Worm (Caenorhabditis elegans) whole organism, young adult: ENCODE data around the gene irld-62.
"Not testable (repeated sequence)": the region's sequence is repeated elsewhere in the genome, so short reads cannot be mapped to it uniquely, and the experiment has no call there.

Experiments used
- B0019.2 ChIP-seq: fragments of 200-800 bp; sonication (Bioruptor generic); conservative IDR thresholded peaks from 2 replicates; pipeline ENCODE4 v1.3.6; 2022; ENCODE audit warnings: missing genetic modification reagents, missing genetic modification characterization, missing compliant biosample characterization
- B0035.1 ChIP-seq: sonication (generic microtip); optimal IDR thresholded peaks from 2 replicates; lab custom pipeline; 2016; ENCODE audit warnings: missing genetic modification characterization, mild to moderate bottlenecking, missing compliant biosample characterization, missing genotype, missing genetic modification reagents
- B0261.1 ChIP-seq: sonication (generic microtip); optimal IDR thresholded peaks from 2 replicates; lab custom pipeline; 2016; ENCODE audit warnings: mild to moderate bottlenecking, missing genetic modification characterization, moderate library complexity, missing compliant biosample characterization
- C06A6.2 ChIP-seq: fragments of 200-800 bp; sonication (Bioruptor generic); conservative IDR thresholded peaks from 2 replicates; pipeline ENCODE4 v1.3.6; 2022; ENCODE audit warnings: missing genetic modification characterization, missing compliant biosample characterization
- C17E4.6 ChIP-seq: fragments of 200-800 bp; sonication (Bioruptor generic); IDR thresholded peaks from 2 replicates; pipeline ENCODE4 v1.3.6; 2022; ENCODE audit warnings: missing genetic modification reagents, missing genetic modification characterization, missing compliant biosample characterization
- D2030.7 ChIP-seq: fragments of 200-800 bp; sonication (Bioruptor generic); IDR thresholded peaks from 2 replicates; pipeline ENCODE4 v1.3.6; 2022; ENCODE audit warnings: missing genetic modification reagents, missing genetic modification characterization, missing compliant biosample characterization
- F39B2.1 ChIP-seq: fragments of 200-800 bp; sonication (Bioruptor generic); IDR thresholded peaks from 2 replicates; pipeline ENCODE4 v1.3.6; 2022; ENCODE audit warnings: missing genetic modification reagents, missing genetic modification characterization, missing compliant biosample characterization
- Y56A3A.18 ChIP-seq: fragments of 200-800 bp; sonication (Bioruptor generic); IDR thresholded peaks from 2 replicates; pipeline ENCODE4 v1.3.6; 2022; ENCODE audit warnings: missing genetic modification reagents, missing genetic modification characterization, missing compliant biosample characterization
- Y79H2A.3 ChIP-seq: fragments of 200-800 bp; sonication (Bioruptor generic); conservative IDR thresholded peaks from 2 replicates; pipeline ENCODE4 v1.3.6; 2022; ENCODE audit warnings: missing genetic modification reagents, missing genetic modification characterization, missing compliant biosample characterization
- Y95B8A.8 ChIP-seq: fragments of 200-800 bp; sonication (Bioruptor generic); IDR thresholded peaks from 2 replicates; pipeline ENCODE4 v1.3.6; 2022; ENCODE audit warnings: missing genetic modification reagents, missing genetic modification characterization, missing compliant biosample characterization
- aptf-2 ChIP-seq: fragments of 200-800 bp; sonication (Bioruptor generic); conservative IDR thresholded peaks from 2 replicates; pipeline ENCODE4 v1.3.6; 2022; ENCODE audit warnings: missing genetic modification reagents, missing genetic modification characterization, missing compliant biosample characterization
- aptf-3 ChIP-seq: fragments of 200-800 bp; sonication (Bioruptor generic); IDR thresholded peaks from 2 replicates; pipeline ENCODE4 v1.3.6; 2022; ENCODE audit warnings: missing genetic modification characterization, missing compliant biosample characterization
- atf-7 ChIP-seq: sonication (generic microtip); optimal IDR thresholded peaks from 2 replicates; lab custom pipeline; 2017; ENCODE audit warnings: mild to moderate bottlenecking, missing genetic modification characterization, missing compliant biosample characterization
- attf-6 ChIP-seq: fragments of 200-800 bp; sonication (Bioruptor generic); IDR thresholded peaks from 2 replicates; pipeline ENCODE4 v1.3.6; 2022; ENCODE audit warnings: missing genetic modification reagents, missing genetic modification characterization, missing compliant biosample characterization
- bed-1 ChIP-seq: fragments of 200-800 bp; sonication (Bioruptor generic); IDR thresholded peaks from 2 replicates; pipeline ENCODE4 v1.3.6; 2022; ENCODE audit warnings: missing genetic modification reagents, missing genetic modification characterization, missing compliant biosample characterization
- bed-2 ChIP-seq: fragments of 200-800 bp; sonication (Bioruptor generic); IDR thresholded peaks from 2 replicates; pipeline ENCODE4 v1.3.6; 2022; ENCODE audit warnings: missing genetic modification reagents, missing genetic modification characterization, missing compliant biosample characterization
- ceh-40 ChIP-seq: fragments of 200-800 bp; sonication (Bioruptor generic); IDR thresholded peaks from 2 replicates; pipeline ENCODE4 v1.3.6; 2022; ENCODE audit warnings: missing genetic modification characterization, missing compliant biosample characterization
- ceh-91 ChIP-seq: fragments of 200-800 bp; sonication (Bioruptor generic); IDR thresholded peaks from 2 replicates; pipeline ENCODE4 v1.3.6; 2022; ENCODE audit warnings: missing genetic modification reagents, missing genetic modification characterization, missing compliant biosample characterization
- dox-1 ChIP-seq: fragments of 200-800 bp; sonication (Bioruptor generic); IDR thresholded peaks from 2 replicates; pipeline ENCODE4 v1.3.6; 2022; ENCODE audit warnings: missing genetic modification reagents, missing genetic modification characterization, missing compliant biosample characterization
- egrh-3 ChIP-seq: fragments of 200-800 bp; sonication (Bioruptor generic); IDR thresholded peaks from 2 replicates; pipeline ENCODE4 v1.3.6; 2022; ENCODE audit warnings: missing genetic modification reagents, missing genetic modification characterization, missing compliant biosample characterization
- ekl-4 ChIP-seq: fragments of 200-800 bp; sonication (Bioruptor generic); IDR thresholded peaks from 2 replicates; pipeline ENCODE4 v1.3.6; 2022; ENCODE audit warnings: missing genetic modification reagents, missing genetic modification characterization, missing compliant biosample characterization
- ets-4 ChIP-seq: fragments of 200-800 bp; sonication (Bioruptor generic); optimal IDR thresholded peaks from 2 replicates; lab custom pipeline; 2018; ENCODE audit warnings: mild to moderate bottlenecking, missing genetic modification characterization, missing compliant biosample characterization
- hlh-26 ChIP-seq: fragments of 200-800 bp; sonication (Bioruptor generic); conservative IDR thresholded peaks from 2 replicates; pipeline ENCODE4 v1.3.6; 2022; ENCODE audit warnings: missing genetic modification reagents, missing genetic modification characterization, missing compliant biosample characterization
- hmg-1.2 ChIP-seq: fragments of 200-800 bp; sonication (Bioruptor generic); IDR thresholded peaks from 2 replicates; pipeline ENCODE4 v1.3.6; 2022; ENCODE audit warnings: missing genetic modification reagents, missing genetic modification characterization, missing compliant biosample characterization
- lin-26 ChIP-seq: fragments of 200-800 bp; sonication (Bioruptor generic); IDR thresholded peaks from 2 replicates; pipeline ENCODE4 v1.3.6; 2022; ENCODE audit warnings: missing genetic modification reagents, missing genetic modification characterization, missing compliant biosample characterization
- lir-1 ChIP-seq: fragments of 200-800 bp; sonication (Bioruptor generic); conservative IDR thresholded peaks from 2 replicates; pipeline ENCODE4 v1.3.6; 2022; ENCODE audit warnings: missing genetic modification reagents, missing genetic modification characterization, missing compliant biosample characterization
- lsl-1 ChIP-seq: fragments of 200-800 bp; sonication (Bioruptor generic); optimal IDR thresholded peaks from 2 replicates; lab custom pipeline; 2018; ENCODE audit warnings: mild to moderate bottlenecking, missing genetic modification characterization, moderate library complexity, missing compliant biosample characterization
- madf-6 ChIP-seq: fragments of 200-800 bp; sonication (Bioruptor generic); IDR thresholded peaks from 2 replicates; pipeline ENCODE4 v1.3.6; 2022; ENCODE audit warnings: missing genetic modification reagents, missing genetic modification characterization, missing compliant biosample characterization
- nfya-2 ChIP-seq: fragments of 200-800 bp; sonication (Bioruptor generic); IDR thresholded peaks from 2 replicates; pipeline ENCODE4 v1.3.6; 2022; ENCODE audit warnings: missing genetic modification reagents, missing genetic modification characterization, missing compliant biosample characterization
- nfyb-1 ChIP-seq: fragments of 200-800 bp; sonication (Bioruptor generic); IDR thresholded peaks from 2 replicates; pipeline ENCODE4 v1.3.6; 2022; ENCODE audit warnings: missing genetic modification reagents, missing genetic modification characterization, missing compliant biosample characterization
- nhr-120 ChIP-seq: fragments of 200-800 bp; sonication (Bioruptor generic); IDR thresholded peaks from 2 replicates; pipeline ENCODE4 v1.3.6; 2022; ENCODE audit warnings: missing genetic modification characterization, missing compliant biosample characterization
- nhr-27 ChIP-seq: fragments of 200-800 bp; sonication (Bioruptor generic); optimal IDR thresholded peaks from 2 replicates; lab custom pipeline; 2018; ENCODE audit warnings: mild to moderate bottlenecking, missing genetic modification characterization, moderate library complexity, missing compliant biosample characterization
- nhr-80 ChIP-seq: sonication (generic microtip); optimal IDR thresholded peaks from 2 replicates; lab custom pipeline; 2016; ENCODE audit warnings: missing genetic modification characterization, missing compliant biosample characterization
- pbrm-1 ChIP-seq: fragments of 200-800 bp; sonication (Bioruptor generic); IDR thresholded peaks from 2 replicates; pipeline ENCODE4 v1.3.6; 2022; ENCODE audit warnings: missing genetic modification reagents, missing genetic modification characterization, missing compliant biosample characterization
- pha-4 ChIP-seq: fragments of 150-350 bp; sonication (generic microtip); optimal IDR thresholded peaks from 2 replicates; lab custom pipeline; 2014; ENCODE audit warnings: missing biosample characterization, missing genetic modification reagents, missing genetic modification characterization
- rcor-1 ChIP-seq: fragments of 200-800 bp; sonication (Bioruptor generic); IDR thresholded peaks from 2 replicates; pipeline ENCODE4 v1.3.6; 2022; ENCODE audit warnings: missing genetic modification reagents, missing genetic modification characterization, missing compliant biosample characterization
- repo-1 ChIP-seq: sonication (generic microtip); optimal IDR thresholded peaks from 2 replicates; lab custom pipeline; 2017; ENCODE audit warnings: mild to moderate bottlenecking, missing genetic modification characterization, missing compliant biosample characterization
- rpc-1 ChIP-seq, 2 experiments: fragments of 150-350 bp in 1 of 2; sonication (generic microtip) in 1 of 2; optimal IDR thresholded peaks; 2 replicates each; lab custom pipeline; 2014 to 2018; ENCODE audit warnings: missing biosample characterization in 1 of 2, missing genetic modification characterization in 1 of 2, missing genetic modification reagents in 1 of 2, missing genotype in 1 of 2
- sdz-38 ChIP-seq: sonication (generic microtip); optimal IDR thresholded peaks from 2 replicates; lab custom pipeline; 2016; ENCODE audit warnings: missing genotype, missing genetic modification characterization, missing compliant biosample characterization
- snpc-3.4 ChIP-seq: sonication (generic microtip); optimal IDR thresholded peaks from 2 replicates; lab custom pipeline; 2017; ENCODE audit warnings: missing genetic modification characterization, mild to moderate bottlenecking, missing compliant biosample characterization, antibody characterized with exemption, moderate library complexity, missing genotype, missing genetic modification reagents
- tlf-1 ChIP-seq: fragments of 200-800 bp; sonication (Bioruptor generic); optimal IDR thresholded peaks from 2 replicates; lab custom pipeline; 2018; ENCODE audit warnings: mild to moderate bottlenecking, missing genetic modification characterization, missing compliant biosample characterization
- unc-130 ChIP-seq: sonication (generic microtip); optimal IDR thresholded peaks from 2 replicates; lab custom pipeline; 2016; ENCODE audit warnings: missing genetic modification reagents, missing genetic modification characterization, missing compliant biosample characterization

Gene irld-62

ce11 chrV:15313529-15313928, 2.6 kb downstream of the irld-62 start:
- TF ChIP-seq B0035.1: no peak
- no peak for TF ChIP-seq hmg-1.2 (GFP tag; lab: Robert Waterston, UW)
- no peak for TF ChIP-seq B0261.1
- TF ChIP-seq hlh-26 (GFP tag; lab: Robert Waterston, UW): no peak
- no peak for TF ChIP-seq nhr-120 (GFP tag; lab: Robert Waterston, UW)
- TF ChIP-seq tlf-1 (GFP tag; lab: Kevin White, UChicago): no peak
- no peak for TF ChIP-seq unc-130 (GFP tag; lab: Kevin White, UChicago)
- no peak for TF ChIP-seq aptf-2
- TF ChIP-seq snpc-3.4: no peak
- TF ChIP-seq C06A6.2 (GFP tag; lab: Robert Waterston, UW): no peak
- TF ChIP-seq nfya-2 (GFP tag; lab: Robert Waterston, UW): no peak

DNA sequence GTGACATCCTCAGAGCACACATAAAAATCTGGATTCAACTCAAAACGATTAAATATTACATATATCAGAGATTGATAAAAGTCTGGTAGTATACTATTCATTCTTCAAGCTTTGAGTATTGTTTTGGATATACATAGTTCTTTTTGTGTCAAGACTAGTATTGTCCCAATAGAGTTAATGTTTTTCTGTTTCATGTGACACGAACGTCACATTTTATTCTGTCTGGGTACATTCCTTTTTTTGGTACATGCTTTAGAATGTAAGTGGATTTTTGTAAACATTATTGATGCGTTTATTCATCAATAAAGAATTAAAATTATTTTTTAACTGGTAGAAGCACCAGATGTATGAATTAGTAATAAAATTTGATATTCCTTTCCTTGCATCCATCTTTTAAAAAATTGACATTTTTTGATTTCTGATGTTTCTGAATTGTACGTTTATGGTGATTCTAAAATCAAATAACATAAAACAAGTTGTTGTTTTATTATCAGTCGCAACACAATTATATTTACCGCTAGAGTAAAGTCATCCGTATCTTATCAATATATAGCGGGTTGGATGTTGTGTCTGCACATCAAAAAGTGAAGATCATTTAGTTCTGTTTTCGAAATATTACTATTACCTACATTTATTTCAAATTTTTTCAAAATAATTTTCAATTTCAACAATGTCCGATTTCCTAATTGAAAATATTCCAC, 5.1 kb downstream of the irld-62 start, which contains the start of the genes srt-22 and nhr-246:
TSS of gene srt-22 (minus strand) at position 101 of the 701 bp plus-strand sequence.
TSS of gene nhr-246 (plus strand) at position 651 of the 701 bp plus-strand sequence.
- TF ChIP-seq nhr-27 (tag; lab: Kevin White, UChicago) (no peak), aptf-3 (GFP tag; lab: Robert Waterston, UW) (no peak), lir-1 (GFP tag; lab: Robert Waterston, UW) (no peak), madf-6 (GFP tag; lab: Robert Waterston, UW) (no peak), Y56A3A.18 (GFP tag; lab: Robert Waterston, UW) (no peak), nhr-80 (tag; lab: Kevin White, UChicago) (no peak), sdz-38 (tag; lab: Kevin White, UChicago) (no peak)

- TF ChIP-seq bed-1 (GFP tag; lab: Robert Waterston, UW): no peak
- peak; percentile 36 for TF ChIP-seq ets-4 (GFP tag; lab: Kevin White, UChicago)
- TF ChIP-seq atf-7 (tag; lab: Kevin White, UChicago): peak; percentile 18
- TF ChIP-seq nhr-80 (tag; lab: Kevin White, UChicago): peak; percentile 93
- no peak for TF ChIP-seq repo-1 (tag; lab: Kevin White, UChicago)
- no peak for TF ChIP-seq rcor-1 (GFP tag; lab: Robert Waterston, UW)
- TF ChIP-seq pha-4 (tag; lab: Kevin White, UChicago): peak; percentile 89
- TF ChIP-seq, all 124 proteins: peak for 4
These were observed 7.8 kb downstream of the irld-62 start, which contains the start of gene nhr-291 for ce11 chrV:15318638-15319037. nhr-291 (plus strand) TSS chrV:15318961.

DNA sequence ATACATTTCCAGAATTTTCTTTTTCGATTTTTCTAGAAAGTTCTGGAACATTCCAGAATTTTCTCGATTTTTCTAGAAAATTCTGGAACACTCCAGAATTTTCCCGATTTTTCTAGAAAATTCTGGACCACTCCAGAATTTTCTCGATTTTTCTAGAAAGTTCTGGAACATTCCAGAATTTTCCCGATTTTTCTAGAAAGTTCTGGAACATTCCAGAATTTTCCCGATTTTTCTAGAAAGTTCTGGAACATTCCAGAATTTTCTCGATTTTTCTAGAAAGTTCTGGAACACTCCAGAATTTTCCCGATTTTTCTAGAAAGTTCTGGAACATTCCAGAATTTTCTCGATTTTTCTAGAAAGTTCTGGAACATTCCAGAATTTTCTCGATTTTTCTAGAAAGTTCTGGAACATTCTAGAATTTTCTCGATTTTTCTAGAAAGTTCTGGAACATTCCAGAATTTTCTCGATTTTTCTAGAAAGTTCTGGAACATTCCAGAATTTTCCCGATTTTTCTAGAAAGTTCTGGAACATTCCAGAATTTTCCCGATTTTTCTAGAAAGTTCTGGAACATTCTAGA, 10.0 kb downstream of the irld-62 start:
- TF ChIP-seq rpc-1 (optimal IDR thresholded peaks at IDR 0.05; lab: Kevin White, UChicago): peak; percentile 26
- TF ChIP-seq rpc-1 (tag; optimal IDR thresholded peaks at IDR 0.05; lab: Kevin White, UChicago): not testable (repeated sequence)
- TF ChIP-seq C17E4.6 (GFP tag; lab: Robert Waterston, UW): peak; percentile 39; the same call in 1 of the 2 replicates
- peak; percentile 82 for TF ChIP-seq attf-6 (GFP tag; lab: Robert Waterston, UW)
- 0 out of 2 replicates have a peak, but pooled peaks have one; percentile 13 for TF ChIP-seq hmg-1.2 (GFP tag; lab: Robert Waterston, UW)
- peak; percentile 85; the same call in 1 of the 2 replicates for TF ChIP-seq D2030.7
- 0 out of 2 replicates have a peak, but pooled peaks have one; percentile 17 for TF ChIP-seq bed-2 (GFP tag; lab: Robert Waterston, UW)
- TF ChIP-seq ekl-4: peak; percentile 95
- TF ChIP-seq lsl-1 (GFP tag; lab: Kevin White, UChicago): peak; percentile 16
- peak; percentile 83; the same call in 1 of the 2 replicates for TF ChIP-seq lin-26 (GFP tag; lab: Robert Waterston, UW)
- 0 out of 2 replicates have a peak, but pooled peaks have one; percentile 32 for TF ChIP-seq ceh-91 (GFP tag; lab: Robert Waterston, UW)
- TF ChIP-seq egrh-3: peak; percentile 96
- TF ChIP-seq Y95B8A.8 (GFP tag; lab: Robert Waterston, UW): peak; percentile 87; the same call in 1 of the 2 replicates
- peak; percentile 79 for TF ChIP-seq F39B2.1 (GFP tag; lab: Robert Waterston, UW)
- peak; percentile 86 for TF ChIP-seq nfyb-1 (GFP tag; lab: Robert Waterston, UW)
- TF ChIP-seq dox-1 (GFP tag; lab: Robert Waterston, UW): peak; percentile 99
- peak; percentile 50; the same call in 1 of the 2 replicates for TF ChIP-seq B0019.2
- TF ChIP-seq Y79H2A.3 (GFP tag; lab: Robert Waterston, UW): peak; percentile 88
- TF ChIP-seq ceh-40 (GFP tag; lab: Robert Waterston, UW): peak; percentile 95
- TF ChIP-seq pbrm-1 (GFP tag; lab: Robert Waterston, UW): peak; percentile 87
